Worm (Caenorhabditis elegans) whole organism, L4 larva: ENCODE data around the gene gadr-2.

Source experiments
- duxl-1 ChIP-seq: sonication (generic microtip); optimal IDR thresholded peaks from 2 replicates; lab custom pipeline; 2016; ENCODE audit warnings: mild to moderate bottlenecking, missing genetic modification characterization, moderate library complexity, missing compliant biosample characterization; ENCODE audit not compliant: poor library complexity
- fkh-10 ChIP-seq: fragments of 150-350 bp; optimal IDR thresholded peaks from 2 replicates; lab custom pipeline; 2014; ENCODE audit warnings: missing biosample characterization, missing genetic modification reagents, missing genetic modification characterization
- lir-3 ChIP-seq: sonication (generic microtip); optimal IDR thresholded peaks from 2 replicates; lab custom pipeline; 2016; ENCODE audit warnings: mild to moderate bottlenecking, missing genetic modification characterization, missing compliant biosample characterization
- mdl-1 ChIP-seq, 2 experiments: fragments of 150-350 bp in 1 of 2; sonication (generic microtip) in 1 of 2; optimal IDR thresholded peaks; 2 replicates each; lab custom pipeline; 2014 to 2017; ENCODE audit warnings: missing biosample characterization in 2 of 2, missing genetic modification characterization in 2 of 2
- nhr-11 ChIP-seq: fragments of 150-350 bp; optimal IDR thresholded peaks from 2 replicates; lab custom pipeline; 2014; ENCODE audit warnings: missing biosample characterization, missing genetic modification characterization
- nhr-25 ChIP-seq: sonication (generic microtip); optimal IDR thresholded peaks from 2 replicates; lab custom pipeline; 2017; ENCODE audit warnings: missing genetic modification characterization, mild to moderate bottlenecking, missing compliant biosample characterization, antibody characterized with exemption, moderate library complexity, borderline replicate concordance; ENCODE audit not compliant: insufficient read depth
- saeg-2 ChIP-seq: fragments of 200-800 bp; sonication (Bioruptor generic); IDR thresholded peaks from 2 replicates; pipeline ENCODE4 v1.3.6; 2022; ENCODE audit warnings: missing genetic modification reagents, missing genetic modification characterization, missing compliant biosample characterization

DNA sequence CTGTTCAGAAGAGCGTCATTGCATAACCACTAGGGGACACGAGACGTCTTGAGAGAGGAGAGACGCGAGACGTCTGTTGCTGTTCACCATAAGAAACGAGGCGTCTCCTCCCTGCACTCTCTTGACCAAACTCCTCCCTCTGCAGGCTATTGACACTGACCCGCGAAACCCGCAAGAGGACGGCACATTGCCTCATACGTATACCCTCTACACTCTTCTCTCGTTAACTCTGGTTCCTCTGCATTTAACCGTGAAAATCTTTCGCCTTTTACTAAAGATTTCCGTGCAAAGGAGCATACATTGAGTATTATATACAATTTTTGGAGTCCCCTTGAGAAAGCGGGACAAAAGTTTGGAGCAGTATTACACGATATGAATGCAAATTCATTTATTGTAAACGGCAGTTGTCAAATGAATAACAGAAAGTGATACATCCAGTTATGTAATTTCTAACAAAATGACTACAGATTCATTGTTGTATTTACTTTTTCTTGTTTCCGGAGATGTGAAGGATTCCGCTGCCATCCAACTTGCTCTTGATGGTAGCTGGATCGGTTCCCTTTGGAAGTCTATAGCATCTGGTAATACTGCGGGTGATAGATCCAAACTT lies 40.4 kb downstream of the gadr-2 start:
- TF ChIP-seq nhr-11 (tag; lab: Kevin White, UChicago) (peak; percentile 92), lir-3 (no peak), duxl-1 (tag; lab: Kevin White, UChicago) (peak; percentile 84), mdl-1 (tag; optimal IDR thresholded peaks at IDR 0.05; lab: Kevin White, UChicago) (peak; percentile 72 to 95), saeg-2 (no peak), fkh-10 (peak; percentile 88), nhr-25 (tag; lab: Kevin White, UChicago) (peak; percentile 95)
